Fruit fly (Drosophila melanogaster) Kc167 (cell line): Measurements from ENCODE around the gene CG33181.

Experiments
- Myc ChIP-seq: fragments of >200 bp; optimal IDR thresholded peaks from 2 replicates; lab custom pipeline; 2017; ENCODE audit warnings: missing external identifiers
- Sin3A ChIP-seq: fragments of >200 bp; optimal IDR thresholded peaks from 2 replicates; lab custom pipeline; 2018; ENCODE audit warnings: missing external identifiers
- h ChIP-seq: fragments of >200 bp; optimal IDR thresholded peaks from 3 replicates; lab custom pipeline; 2018; ENCODE audit warnings: missing external identifiers
- psq ChIP-seq: fragments of >200 bp; optimal IDR thresholded peaks from 2 replicates; lab custom pipeline; 2017; ENCODE audit warnings: missing external identifiers

dm6 chrX:8538993-8539392 lies 49.8 kb downstream of the CG33181 start:
- no peak for TF ChIP-seq Sin3A (lab: Kevin White, UChicago)
- no peak for TF ChIP-seq h
- no peak for TF ChIP-seq psq
- no peak for TF ChIP-seq Myc (lab: Kevin White, UChicago)
